Worm (Caenorhabditis elegans) whole organism, L1 larva: ENCODE data around the gene sup-36.

ENCODE experiments used
- blmp-1 ChIP-seq: fragments of 150-350 bp; optimal IDR thresholded peaks from 2 replicates; lab custom pipeline; 2014; ENCODE audit warnings: missing biosample characterization, missing genetic modification characterization
- elt-2 ChIP-seq: sonication (generic microtip); optimal IDR thresholded peaks from 2 replicates; lab custom pipeline; 2016; ENCODE audit warnings: missing genetic modification characterization, mild to moderate bottlenecking, inconsistent platforms, missing compliant biosample characterization, missing genetic modification reagents
- ztf-11 ChIP-seq, 2 experiments: sonication (generic microtip); optimal IDR thresholded peaks; 2 replicates each; lab custom pipeline; 2016 to 2017; ENCODE audit warnings: missing genetic modification characterization in 2 of 2, missing biosample characterization in 1 of 2, missing compliant biosample characterization in 1 of 2

- no peak for TF ChIP-seq blmp-1 (tag; lab: Kevin White, UChicago)
- no peak for TF ChIP-seq elt-2
- no peak for TF ChIP-seq ztf-11 (tag; optimal IDR thresholded peaks at IDR 0.05; lab: Kevin White, UChicago)
Measured at ce11 chrIV:6613296-6613695, 11.8 kb downstream of the sup-36 start, which contains the start of gene drh-1.
